Fruit fly (Drosophila melanogaster): Measurements from ENCODE around the gene CG15577.
"Not testable (repeated sequence)": the region's sequence is repeated elsewhere in the genome, so short reads cannot be mapped to it uniquely, and the experiment has no call there.

The CG15577 gene

dm6 chrX:4322131-4322233 lies 45.2 kb upstream of the CG15577 start, which contains the start of gene mRpL33:
mRpL33 (minus strand) TSS chrX:4322231.
- no peak for TF ChIP-seq Ets98B (GFP tag; IDR thresholded peaks at IDR 0.05)
- no peak for TF ChIP-seq CG10348 (GFP tag; IDR thresholded peaks at IDR 0.05)
- no peak for TF ChIP-seq Pif1B (GFP tag; optimal IDR thresholded peaks at IDR 0.05)
- TF ChIP-seq Pif1A (GFP tag; optimal IDR thresholded peaks at IDR 0.05): no peak
- no peak for TF ChIP-seq CG9948 (tag; optimal IDR thresholded peaks at IDR 0.05)
- no peak for TF ChIP-seq CG4496 (GFP tag; IDR thresholded peaks at IDR 0.05)
- TF ChIP-seq CG34367 (tag; optimal IDR thresholded peaks at IDR 0.05): no peak
- TF ChIP-seq rn (GFP tag; IDR thresholded peaks at IDR 0.05): no peak

- TF ChIP-seq CG10348, CG32121, CG4496 (GFP tag; IDR thresholded peaks at IDR 0.05): not testable (repeated sequence)
These were observed 42.4 kb upstream of the CG15577 start, which contains the start of gene NO66 for dm6 chrX:4319240-4319639. NO66 (plus strand) TSS chrX:4319438.

dm6 chrX:4318701-4319100 lies 41.9 kb upstream of the CG15577 start, which contains the start of gene mei-9:
mei-9 (minus strand) TSS chrX:4318801.
- not testable (repeated sequence) for TF ChIP-seq CG12605 (GFP tag; IDR thresholded peaks at IDR 0.05); EcR (GFP tag; optimal IDR thresholded peaks at IDR 0.05); Snoo (tag; optimal IDR thresholded peaks at IDR 0.05)

dm6 chrX:4318001-4318400 lies 41.2 kb upstream of the CG15577 start:
- TF ChIP-seq rn (GFP tag; IDR thresholded peaks at IDR 0.05) (peak; percentile 55), CG32121 (GFP tag; IDR thresholded peaks at IDR 0.05) (peak; percentile 38; the same call in 1 of the 2 replicates), fd96Ca (GFP tag; IDR thresholded peaks at IDR 0.05) (0 out of 3 replicates have a peak, but pooled peaks have one; percentile 10), CG4496 (GFP tag; IDR thresholded peaks at IDR 0.05) (peak; percentile 70; the same call in 2 of the 3 replicates), CG12605 (GFP tag; IDR thresholded peaks at IDR 0.05) (peak; percentile 36), Ets98B (GFP tag; IDR thresholded peaks at IDR 0.05) (peak; percentile 55)

- TF ChIP-seq EcR (GFP tag; optimal IDR thresholded peaks at IDR 0.05): no peak
These were observed 34.9 kb upstream of the CG15577 start, which contains the start of gene CG15579 for dm6 chrX:4311699-4312098. CG15579 (minus strand) TSS chrX:4311799.

dm6 chrX:4305980-4306379 lies 29.2 kb upstream of the CG15577 start:
- no peak for TF ChIP-seq CG15710 (tag; optimal IDR thresholded peaks at IDR 0.05)
- no peak for TF ChIP-seq CG32121 (GFP tag; IDR thresholded peaks at IDR 0.05)
- TF ChIP-seq CG8159 (tag; optimal IDR thresholded peaks at IDR 0.05): no peak
- TF ChIP-seq rn (GFP tag; IDR thresholded peaks at IDR 0.05): no peak
- no peak for TF ChIP-seq CG8301 (tag; optimal IDR thresholded peaks at IDR 0.05)
- TF ChIP-seq CG13204 (GFP tag; optimal IDR thresholded peaks at IDR 0.05): no peak
- TF ChIP-seq CG12605 (GFP tag; IDR thresholded peaks at IDR 0.05): no peak
- no peak for TF ChIP-seq gl (tag; optimal IDR thresholded peaks at IDR 0.05)
- no peak for TF ChIP-seq Pif1B (GFP tag; optimal IDR thresholded peaks at IDR 0.05)
- TF ChIP-seq CG9948 (tag; optimal IDR thresholded peaks at IDR 0.05): no peak
- no peak for TF ChIP-seq CG14655 (GFP tag; optimal IDR thresholded peaks at IDR 0.05)
- TF ChIP-seq Snoo (tag; optimal IDR thresholded peaks at IDR 0.05): no peak
- TF ChIP-seq CG10348 (GFP tag; IDR thresholded peaks at IDR 0.05): no peak
- no peak for TF ChIP-seq CG17806 (tag; optimal IDR thresholded peaks at IDR 0.05)

- TF ChIP-seq Snoo (tag; optimal IDR thresholded peaks at IDR 0.05) (no peak), CG10348 (GFP tag; IDR thresholded peaks at IDR 0.05) (no peak), Pif1B (GFP tag; optimal IDR thresholded peaks at IDR 0.05) (no peak), rn (GFP tag; IDR thresholded peaks at IDR 0.05) (no peak), D1 (tag; optimal IDR thresholded peaks at IDR 0.05) (no peak), CG12605 (GFP tag; IDR thresholded peaks at IDR 0.05) (no peak), CG8159 (tag; optimal IDR thresholded peaks at IDR 0.05) (no peak), CG32121 (GFP tag; IDR thresholded peaks at IDR 0.05) (no peak), CG4496 (GFP tag; IDR thresholded peaks at IDR 0.05) (no peak), CG15710 (tag; optimal IDR thresholded peaks at IDR 0.05) (no peak)
These were observed 25.4 kb upstream of the CG15577 start, which contains the start of gene CG12692 for dm6 chrX:4302246-4302645. CG12692 (minus strand) TSS chrX:4302346.

dm6 chrX:4293418-4293817 lies 16.6 kb upstream of the CG15577 start:
- no peak for TF ChIP-seq D1 (tag; optimal IDR thresholded peaks at IDR 0.05)
- TF ChIP-seq CG17806 (tag; optimal IDR thresholded peaks at IDR 0.05): no peak
- no peak for TF ChIP-seq CG8159 (tag; optimal IDR thresholded peaks at IDR 0.05)
- TF ChIP-seq rn (GFP tag; IDR thresholded peaks at IDR 0.05): no peak
- TF ChIP-seq gl (tag; optimal IDR thresholded peaks at IDR 0.05): no peak
- no peak for TF ChIP-seq CG9948 (tag; optimal IDR thresholded peaks at IDR 0.05)
- no peak for TF ChIP-seq Pif1B (GFP tag; optimal IDR thresholded peaks at IDR 0.05)
- TF ChIP-seq CG14655 (GFP tag; optimal IDR thresholded peaks at IDR 0.05): no peak
- no peak for TF ChIP-seq EcR (GFP tag; optimal IDR thresholded peaks at IDR 0.05)
- TF ChIP-seq CG13204 (GFP tag; optimal IDR thresholded peaks at IDR 0.05): no peak
- no peak for TF ChIP-seq fd96Ca (GFP tag; IDR thresholded peaks at IDR 0.05)

Data from whole organism, pupa.